Fruit fly (Drosophila melanogaster) whole organism, embryonic: ENCODE data around the gene Rdl.

Experiments
- CG10431 ChIP-seq: fragments of 200-800 bp; sonication (Bioruptor generic); optimal IDR thresholded peaks from 3 replicates; lab custom pipeline; 2018; ENCODE audit warnings: missing biosample characterization, mild to moderate bottlenecking, missing genetic modification characterization
- CG12155 ChIP-seq: fragments of 200-800 bp; sonication (Bioruptor generic); optimal IDR thresholded peaks from 3 replicates; lab custom pipeline; 2016; ENCODE audit warnings: missing biosample characterization, missing genetic modification characterization
- CG15269 ChIP-seq: fragments of 200-800 bp; sonication (Bioruptor generic); optimal IDR thresholded peaks from 2 replicates; lab custom pipeline; 2018; ENCODE audit warnings: missing biosample characterization, mild to moderate bottlenecking, missing genetic modification characterization, moderate library complexity
- CG15479 ChIP-seq: fragments of 200-800 bp; sonication (Bioruptor generic); optimal IDR thresholded peaks from 3 replicates; lab custom pipeline; 2019; ENCODE audit warnings: missing biosample characterization, mild to moderate bottlenecking, missing genetic modification characterization, moderate library complexity
- CG1603 ChIP-seq: fragments of 200-800 bp; sonication (Bioruptor generic); optimal IDR thresholded peaks from 2 replicates; lab custom pipeline; 2019; ENCODE audit warnings: missing biosample characterization, mild to moderate bottlenecking, missing genetic modification characterization, moderate library complexity
- CG17186 ChIP-seq: fragments of 200-800 bp; sonication (Bioruptor generic); optimal IDR thresholded peaks from 3 replicates; lab custom pipeline; 2017; ENCODE audit warnings: missing biosample characterization, missing genetic modification reagents, missing genetic modification characterization
- CG17612 ChIP-seq: fragments of 200-800 bp; sonication (Bioruptor generic); IDR thresholded peaks from 2 replicates; pipeline ENCODE4 v1.3.6; 2022; ENCODE audit warnings: missing biosample characterization, missing genetic modification characterization
- CG17912 ChIP-seq: fragments of 200-800 bp; sonication (Bioruptor generic); optimal IDR thresholded peaks from 2 replicates; lab custom pipeline; 2018; ENCODE audit warnings: missing biosample characterization, mild to moderate bottlenecking, missing genetic modification characterization
- CG2120 ChIP-seq: fragments of 200-800 bp; sonication (Bioruptor generic); optimal IDR thresholded peaks from 3 replicates; lab custom pipeline; 2016; ENCODE audit warnings: missing biosample characterization, missing genetic modification characterization
- CG2129 ChIP-seq: fragments of 200-800 bp; sonication (Bioruptor generic); IDR thresholded peaks from 2 replicates; pipeline ENCODE4 v1.3.6; 2022; ENCODE audit warnings: missing biosample characterization, missing genetic modification characterization; ENCODE audit not compliant: partially characterized antibody
- CG34224 ChIP-seq: fragments of 200-800 bp; sonication (Bioruptor generic); IDR thresholded peaks from 3 replicates; pipeline ENCODE4 v1.3.6; 2022; ENCODE audit warnings: missing biosample characterization, missing genetic modification characterization; ENCODE audit not compliant: partially characterized antibody
- CG3847 ChIP-seq: fragments of 200-800 bp; sonication (Bioruptor generic); IDR thresholded peaks from 2 replicates; pipeline ENCODE4 v1.3.6; 2022; ENCODE audit warnings: missing biosample characterization, missing genetic modification characterization
- CG7987 ChIP-seq: fragments of 200-800 bp; sonication (Bioruptor generic); optimal IDR thresholded peaks from 2 replicates; lab custom pipeline; 2018; ENCODE audit warnings: missing biosample characterization, mild to moderate bottlenecking, missing genetic modification characterization, moderate library complexity
- CG8089 ChIP-seq: fragments of 200-800 bp; sonication (Bioruptor generic); optimal IDR thresholded peaks from 3 replicates; lab custom pipeline; 2016; ENCODE audit warnings: missing biosample characterization, missing genetic modification characterization
- CG9437 ChIP-seq: fragments of 200-800 bp; sonication (Bioruptor generic); optimal IDR thresholded peaks from 2 replicates; lab custom pipeline; 2018; ENCODE audit warnings: missing biosample characterization, mild to moderate bottlenecking, missing genetic modification characterization
- CG9797 ChIP-seq: fragments of 200-800 bp; sonication (Bioruptor generic); optimal IDR thresholded peaks from 3 replicates; lab custom pipeline; 2018; ENCODE audit warnings: missing biosample characterization, mild to moderate bottlenecking, missing genetic modification characterization
- CkIIα-i1 ChIP-seq: fragments of 200-800 bp; sonication (Bioruptor generic); IDR thresholded peaks from 2 replicates; pipeline ENCODE4 v1.3.6; 2022; ENCODE audit warnings: missing biosample characterization, missing genetic modification characterization
- D19B ChIP-seq: fragments of 200-800 bp; sonication (Bioruptor generic); optimal IDR thresholded peaks from 2 replicates; lab custom pipeline; 2017; ENCODE audit warnings: missing biosample characterization, mild to moderate bottlenecking, missing genetic modification characterization
- HmgZ ChIP-seq: fragments of 200-800 bp; sonication (Bioruptor generic); optimal IDR thresholded peaks from 2 replicates; lab custom pipeline; 2018; ENCODE audit warnings: missing biosample characterization, mild to moderate bottlenecking, missing genetic modification characterization
- MESR4 ChIP-seq: fragments of 200-800 bp; sonication (Bioruptor generic); optimal IDR thresholded peaks from 2 replicates; lab custom pipeline; 2018; ENCODE audit warnings: missing biosample characterization, mild to moderate bottlenecking, missing genetic modification characterization, moderate library complexity
- Oli ChIP-seq: fragments of 200-800 bp; sonication (Bioruptor generic); optimal IDR thresholded peaks from 2 replicates; lab custom pipeline; 2018; ENCODE audit warnings: missing biosample characterization, mild to moderate bottlenecking, missing genetic modification characterization, moderate library complexity
- Ptx1 ChIP-seq: fragments of 200-800 bp; sonication (Bioruptor generic); IDR thresholded peaks from 2 replicates; pipeline ENCODE4 v1.3.6; 2022; ENCODE audit warnings: missing biosample characterization, missing genetic modification characterization
- Usf ChIP-seq: fragments of 200-800 bp; sonication (Bioruptor generic); optimal IDR thresholded peaks from 2 replicates; lab custom pipeline; 2017; ENCODE audit warnings: missing genotype, missing biosample characterization, missing genetic modification characterization
- aop ChIP-seq: fragments of 200-800 bp; sonication (Bioruptor generic); IDR thresholded peaks from 2 replicates; pipeline ENCODE4 v1.3.6; 2022; ENCODE audit warnings: missing biosample characterization, missing genetic modification characterization
- bbx ChIP-seq: fragments of 200-800 bp; sonication (Bioruptor generic); IDR thresholded peaks from 2 replicates; pipeline ENCODE4 v1.3.6; 2022; ENCODE audit warnings: missing biosample characterization, missing genetic modification characterization; ENCODE audit not compliant: partially characterized antibody
- bcd ChIP-seq: fragments of 200-800 bp; sonication (Bioruptor generic); optimal IDR thresholded peaks from 2 replicates; lab custom pipeline; 2017; ENCODE audit warnings: missing biosample characterization, mild to moderate bottlenecking, missing genetic modification characterization
- br ChIP-seq: fragments of >200 bp; optimal IDR thresholded peaks from 2 replicates; lab custom pipeline; 2017
- bsh ChIP-seq, 2 experiments: fragments of 200-800 bp; sonication (Bioruptor generic); optimal IDR thresholded peaks; 2 replicates each; lab custom pipeline; 2017 to 2018; ENCODE audit warnings: mild to moderate bottlenecking in 2 of 2, missing biosample characterization in 2 of 2, missing genetic modification characterization in 2 of 2, moderate library complexity in 1 of 2
- chif ChIP-seq, 2 experiments: fragments of 200-800 bp; sonication (Bioruptor generic); optimal IDR thresholded peaks; 3 replicates each; lab custom pipeline; 2016; ENCODE audit warnings: missing biosample characterization in 2 of 2, missing genetic modification characterization in 2 of 2
- da ChIP-seq: fragments of 200-800 bp; sonication (Bioruptor generic); optimal IDR thresholded peaks from 2 replicates; lab custom pipeline; 2016; ENCODE audit warnings: missing biosample characterization, missing genetic modification characterization
- grau ChIP-seq: fragments of 200-800 bp; optimal IDR thresholded peaks from 3 replicates; lab custom pipeline; 2019; ENCODE audit warnings: missing biosample characterization, mild to moderate bottlenecking, missing genetic modification characterization, moderate library complexity
- hkb ChIP-seq, 2 experiments: fragments of 200-800 bp in 1 of 2; fragments of >200 bp in 1 of 2; sonication (Bioruptor generic) in 1 of 2; IDR thresholded peaks in 1 of 2; optimal IDR thresholded peaks in 1 of 2; 2 replicates each; pipeline versions ENCODE4 v1.3.6 to Lab custom; 2017 to 2022; ENCODE audit warnings: missing biosample characterization in 1 of 2, missing genetic modification characterization in 1 of 2
- inv ChIP-seq: fragments of 200-800 bp; sonication (Bioruptor generic); IDR thresholded peaks from 2 replicates; pipeline ENCODE4 v1.3.6; 2022; ENCODE audit warnings: missing biosample characterization, missing genetic modification characterization; ENCODE audit not compliant: partially characterized antibody
- mam ChIP-seq: fragments of 200-800 bp; sonication (Bioruptor generic); optimal IDR thresholded peaks from 3 replicates; lab custom pipeline; 2016; ENCODE audit warnings: missing biosample characterization, missing genetic modification characterization
- nerfin-1 ChIP-seq: fragments of 200-800 bp; sonication (Bioruptor generic); optimal IDR thresholded peaks from 3 replicates; lab custom pipeline; 2019; ENCODE audit warnings: missing biosample characterization, mild to moderate bottlenecking, missing genetic modification characterization, moderate library complexity
- nmo ChIP-seq: fragments of 200-800 bp; sonication (Bioruptor generic); optimal IDR thresholded peaks from 2 replicates; lab custom pipeline; 2018; ENCODE audit warnings: missing biosample characterization, mild to moderate bottlenecking, missing genetic modification characterization, moderate library complexity
- odd ChIP-seq: fragments of 200-800 bp; sonication (Bioruptor generic); optimal IDR thresholded peaks from 2 replicates; lab custom pipeline; 2017; ENCODE audit warnings: missing biosample characterization, mild to moderate bottlenecking, missing genetic modification characterization
- otp ChIP-seq: fragments of 200-800 bp; sonication (Bioruptor generic); IDR thresholded peaks from 3 replicates; pipeline ENCODE4, ENCODE4 v1.3.6; 2022; ENCODE audit warnings: missing biosample characterization, missing genetic modification characterization
- prd ChIP-seq, 3 experiments: fragments of >200 bp in 2 of 3; fragments of 200-800 bp in 1 of 3; sonication (Bioruptor generic) in 1 of 3; optimal IDR thresholded peaks in 2 of 3; IDR thresholded peaks in 1 of 3; 2 replicates in 2 of 3; 3 replicates in 1 of 3; pipeline versions ENCODE4 v1.3.6 to Lab custom; 2017 to 2022; ENCODE audit warnings: missing biosample characterization in 1 of 3, missing genetic modification characterization in 1 of 3
- salm ChIP-seq: fragments of 200-800 bp; sonication (Bioruptor generic); optimal IDR thresholded peaks from 2 replicates; lab custom pipeline; 2018; ENCODE audit warnings: missing biosample characterization, mild to moderate bottlenecking, missing genetic modification characterization
- shn ChIP-seq: fragments of 200-800 bp; sonication (Bioruptor generic); optimal IDR thresholded peaks from 3 replicates; lab custom pipeline; 2016; ENCODE audit warnings: missing biosample characterization, missing genetic modification characterization
- sim ChIP-seq: fragments of 200-800 bp; sonication (Bioruptor generic); IDR thresholded peaks from 2 replicates; pipeline ENCODE4 v1.3.6; 2022; ENCODE audit warnings: missing biosample characterization, missing genetic modification characterization
- so ChIP-seq: fragments of 200-800 bp; sonication (Bioruptor generic); IDR thresholded peaks from 3 replicates; pipeline ENCODE4 v1.3.6; 2022; ENCODE audit warnings: missing biosample characterization, missing genetic modification characterization
- sqz ChIP-seq: fragments of 200-800 bp; sonication (Bioruptor generic); optimal IDR thresholded peaks from 3 replicates; lab custom pipeline; 2018; ENCODE audit warnings: missing biosample characterization, mild to moderate bottlenecking, missing genetic modification characterization
- tap ChIP-seq: fragments of 200-800 bp; optimal IDR thresholded peaks from 3 replicates; lab custom pipeline; 2019; ENCODE audit warnings: missing biosample characterization, mild to moderate bottlenecking, missing genetic modification characterization, moderate library complexity
- tna ChIP-seq: fragments of 200-800 bp; sonication (Bioruptor generic); IDR thresholded peaks from 2 replicates; pipeline ENCODE4 v1.3.6; 2022; ENCODE audit warnings: missing biosample characterization, missing genetic modification characterization; ENCODE audit not compliant: partially characterized antibody
- vvl ChIP-seq: fragments of 200-800 bp; sonication (Bioruptor generic); IDR thresholded peaks from 2 replicates; pipeline ENCODE4 v1.3.6; 2022; ENCODE audit warnings: missing biosample characterization, missing genetic modification characterization
- zf30C ChIP-seq: fragments of 200-800 bp; sonication (Bioruptor generic); optimal IDR thresholded peaks from 3 replicates; lab custom pipeline; 2018; ENCODE audit warnings: missing biosample characterization, mild to moderate bottlenecking, missing genetic modification characterization

Rdl gene

dm6 chr3L:9126888-9127689, 54.9 kb downstream of the Rdl start (continued):
- TF ChIP-seq Oli (peak; percentile 57), CkIIα-i1 (GFP tag; lab: Robert Waterston, UW) (no peak), prd (optimal IDR thresholded peaks at IDR 0.05; lab: Kevin White, UChicago) (no peak), prd (GFP tag; IDR thresholded peaks at IDR 0.05; lab: Robert Waterston, UW) (peak; percentile 34; the same call in 1 of the 3 replicates), Ptx1 (GFP tag; lab: Robert Waterston, UW) (peak; percentile 72), HmgZ (tag; lab: Kevin White, UChicago) (peak; percentile 27), bcd (GFP tag; lab: Kevin White, UChicago) (peak; percentile 63), bsh (GFP tag; optimal IDR thresholded peaks at IDR 0.05; lab: Kevin White, UChicago) (no peak), CG15269 (tag; lab: Kevin White, UChicago) (peak; percentile 65), CG8089 (no peak), CG17912 (GFP tag; lab: Kevin White, UChicago) (no peak), CG34224 (GFP tag; lab: Robert Waterston, UW) (no peak), CG2120 (GFP tag; lab: Kevin White, UChicago) (peak; percentile 82), inv (no peak), CG9797 (GFP tag; lab: Kevin White, UChicago) (no peak), odd (GFP tag; lab: Kevin White, UChicago) (peak; percentile 24), tna (no peak), zf30C (GFP tag; lab: Kevin White, UChicago) (no peak), CG15479 (GFP tag; lab: Kevin White, UChicago) (no peak), hkb (optimal IDR thresholded peaks at IDR 0.05; lab: Kevin White, UChicago) (no peak), hkb (GFP tag; IDR thresholded peaks at IDR 0.05; lab: Robert Waterston, UW) (peak; percentile 48; the same call in 1 of the 2 replicates), CG3847 (GFP tag; lab: Robert Waterston, UW) (0 out of 2 replicates have a peak, but pooled peaks have one; percentile 27), mam (GFP tag; lab: Kevin White, UChicago) (peak; percentile 67), salm (no peak), grau (tag; lab: Kevin White, UChicago) (peak; percentile 69), Usf (GFP tag; lab: Kevin White, UChicago) (no peak), CG1603 (tag; lab: Kevin White, UChicago) (no peak), otp (no peak), nerfin-1 (no peak), shn (GFP tag; lab: Kevin White, UChicago) (peak; percentile 6), CG17186 (GFP tag; lab: Kevin White, UChicago) (no peak), nmo (GFP tag; lab: Kevin White, UChicago) (peak; percentile 27), MESR4 (GFP tag; lab: Kevin White, UChicago) (no peak), sim (GFP tag; lab: Robert Waterston, UW) (peak; percentile 13; the same call in 1 of the 2 replicates), chif (GFP tag; optimal IDR thresholded peaks at IDR 0.05; lab: Kevin White, UChicago) (peak in 1 of 2 experiments; percentile 1), bbx (GFP tag; lab: Robert Waterston, UW) (no peak), br (no peak), CG12155 (GFP tag; lab: Kevin White, UChicago) (peak; percentile 23), CG7987 (GFP tag; lab: Kevin White, UChicago) (no peak), vvl (GFP tag; lab: Robert Waterston, UW) (peak; percentile 33; the same call in 1 of the 2 replicates), tap (tag; lab: Kevin White, UChicago) (no peak), CG10431 (GFP tag; lab: Kevin White, UChicago) (no peak), CG9437 (GFP tag; lab: Kevin White, UChicago) (peak; percentile 29), da (no peak), CG17612 (GFP tag; lab: Robert Waterston, UW) (no peak), D19B (GFP tag; lab: Kevin White, UChicago) (peak; percentile 54), aop (GFP tag; lab: Robert Waterston, UW) (no peak), so (GFP tag; lab: Robert Waterston, UW) (no peak), CG2129 (GFP tag; lab: Robert Waterston, UW) (no peak), sqz (GFP tag; lab: Kevin White, UChicago) (no peak)
